Worm (Caenorhabditis elegans) whole organism, midembryonic: Measurements from ENCODE around the gene jmjd-3.2.

Experiments
- T22C8.4 ChIP-seq: fragments of 200-800 bp; sonication (Bioruptor generic); IDR thresholded peaks from 2 replicates; pipeline ENCODE4 v1.3.6; 2022; ENCODE audit warnings: missing genetic modification characterization, missing compliant biosample characterization
- cog-1 ChIP-seq: sonication (generic microtip); optimal IDR thresholded peaks from 2 replicates; lab custom pipeline; 2016; ENCODE audit warnings: missing genetic modification characterization, missing compliant biosample characterization
- flt-1 ChIP-seq: fragments of 200-800 bp; sonication (Bioruptor generic); IDR thresholded peaks from 2 replicates; pipeline ENCODE4 v1.3.6; 2022; ENCODE audit warnings: missing genetic modification characterization, missing compliant biosample characterization
- klf-2 ChIP-seq: fragments of 200-800 bp; sonication (Bioruptor generic); conservative IDR thresholded peaks from 2 replicates; pipeline ENCODE4 v1.3.6; 2022; ENCODE audit warnings: missing genetic modification reagents, missing genetic modification characterization, missing compliant biosample characterization
- med-1 ChIP-seq: sonication (generic microtip); optimal IDR thresholded peaks from 2 replicates; lab custom pipeline; 2017; ENCODE audit warnings: missing genetic modification characterization, mild to moderate bottlenecking, missing compliant biosample characterization, antibody characterized with exemption, missing genetic modification reagents; ENCODE audit not compliant: insufficient read depth
- ref-1 ChIP-seq: fragments of 200-800 bp; sonication (Bioruptor generic); conservative IDR thresholded peaks from 2 replicates; pipeline ENCODE4 v1.3.6; 2022; ENCODE audit warnings: missing genetic modification reagents, missing genetic modification characterization, missing compliant biosample characterization
- tab-1 ChIP-seq: fragments of 200-800 bp; sonication (Bioruptor generic); IDR thresholded peaks from 2 replicates; pipeline ENCODE4 v1.3.6; 2022; ENCODE audit warnings: missing genetic modification characterization, missing compliant biosample characterization
- ztf-23 ChIP-seq: fragments of 200-800 bp; sonication (Bioruptor generic); IDR thresholded peaks from 2 replicates; pipeline ENCODE4 v1.3.6; 2022; ENCODE audit warnings: missing genetic modification reagents, missing genetic modification characterization, missing compliant biosample characterization
- ztf-29 ChIP-seq: fragments of 200-800 bp; sonication (Bioruptor generic); IDR thresholded peaks from 2 replicates; pipeline ENCODE4 v1.3.6; 2022; ENCODE audit warnings: missing genetic modification reagents, missing genetic modification characterization, missing compliant biosample characterization

Gene jmjd-3.2

ce11 chrX:14428052-14428451 is 20.0 kb upstream of the jmjd-3.2 start, which contains the start of gene F23D12.1:
Gene F23D12.1, minus strand, starts transcription at chrX:14428152.
- TF ChIP-seq ztf-29 (GFP tag; lab: Robert Waterston, UW) (no peak), tab-1 (GFP tag; lab: Robert Waterston, UW) (no peak), flt-1 (GFP tag; lab: Robert Waterston, UW) (no peak), ref-1 (GFP tag; lab: Robert Waterston, UW) (no peak), med-1 (GFP tag; lab: Kevin White, UChicago) (no peak), klf-2 (GFP tag; lab: Robert Waterston, UW) (no peak), ztf-23 (GFP tag; lab: Robert Waterston, UW) (no peak), T22C8.4 (GFP tag; lab: Robert Waterston, UW) (no peak), cog-1 (tag; lab: Kevin White, UChicago) (no peak)

ce11 chrX:14430436-14430835 is 17.6 kb upstream of the jmjd-3.2 start:
- no peak for TF ChIP-seq med-1 (GFP tag; lab: Kevin White, UChicago)
- no peak for TF ChIP-seq flt-1 (GFP tag; lab: Robert Waterston, UW)
- TF ChIP-seq ztf-29 (GFP tag; lab: Robert Waterston, UW): no peak
- no peak for TF ChIP-seq klf-2 (GFP tag; lab: Robert Waterston, UW)
- no peak for TF ChIP-seq cog-1 (tag; lab: Kevin White, UChicago)
- no peak for TF ChIP-seq ztf-23 (GFP tag; lab: Robert Waterston, UW)
- no peak for TF ChIP-seq tab-1 (GFP tag; lab: Robert Waterston, UW)
- no peak for TF ChIP-seq T22C8.4 (GFP tag; lab: Robert Waterston, UW)
- TF ChIP-seq ref-1 (GFP tag; lab: Robert Waterston, UW): no peak

ce11 chrX:14435648-14436155 is 12.3 kb upstream of the jmjd-3.2 start:
- TF ChIP-seq flt-1 (GFP tag; lab: Robert Waterston, UW) (no peak), tab-1 (GFP tag; lab: Robert Waterston, UW) (no peak)

- TF ChIP-seq cog-1 (tag; lab: Kevin White, UChicago) (no peak), ztf-23 (GFP tag; lab: Robert Waterston, UW) (no peak), flt-1 (GFP tag; lab: Robert Waterston, UW) (no peak), ztf-29 (GFP tag; lab: Robert Waterston, UW) (no peak), ref-1 (GFP tag; lab: Robert Waterston, UW) (no peak), med-1 (GFP tag; lab: Kevin White, UChicago) (no peak)
Observed at ce11 chrX:14442321-14442720, 5.7 kb upstream of the jmjd-3.2 start, which contains the start of gene F23D12.3. Gene F23D12.3, plus strand, starts transcription at chrX:14442621.

ce11 chrX:14444701-14445100 is 3.3 kb upstream of the jmjd-3.2 start, which contains the start of gene F23D12.4:
Gene F23D12.4, plus strand, starts transcription at chrX:14445001.
- TF ChIP-seq klf-2 (GFP tag; lab: Robert Waterston, UW) (no peak), ref-1 (GFP tag; lab: Robert Waterston, UW) (no peak), ztf-23 (GFP tag; lab: Robert Waterston, UW) (no peak)

ce11 chrX:14447498-14447897 is 512 bp upstream of the jmjd-3.2 start:
- TF ChIP-seq T22C8.4 (GFP tag; lab: Robert Waterston, UW): no peak
- no peak for TF ChIP-seq klf-2 (GFP tag; lab: Robert Waterston, UW)
- no peak for TF ChIP-seq tab-1 (GFP tag; lab: Robert Waterston, UW)
- no peak for TF ChIP-seq flt-1 (GFP tag; lab: Robert Waterston, UW)
- no peak for TF ChIP-seq cog-1 (tag; lab: Kevin White, UChicago)
- TF ChIP-seq ztf-23 (GFP tag; lab: Robert Waterston, UW): no peak
- TF ChIP-seq ztf-29 (GFP tag; lab: Robert Waterston, UW): no peak
- TF ChIP-seq ref-1 (GFP tag; lab: Robert Waterston, UW): no peak
- no peak for TF ChIP-seq med-1 (GFP tag; lab: Kevin White, UChicago)

- TF ChIP-seq T22C8.4 (GFP tag; lab: Robert Waterston, UW) (no peak), klf-2 (GFP tag; lab: Robert Waterston, UW) (no peak), med-1 (GFP tag; lab: Kevin White, UChicago) (no peak), flt-1 (GFP tag; lab: Robert Waterston, UW) (no peak), cog-1 (tag; lab: Kevin White, UChicago) (no peak), tab-1 (GFP tag; lab: Robert Waterston, UW) (no peak), ref-1 (GFP tag; lab: Robert Waterston, UW) (no peak), ztf-29 (GFP tag; lab: Robert Waterston, UW) (no peak), ztf-23 (GFP tag; lab: Robert Waterston, UW) (no peak)
Observed at ce11 chrX:14453735-14454134, 5.7 kb downstream of the jmjd-3.2 start, which contains the start of gene F23D12.7. Gene F23D12.7, minus strand, starts transcription at chrX:14453835.

- no peak for TF ChIP-seq flt-1 (GFP tag; lab: Robert Waterston, UW)
- no peak for TF ChIP-seq klf-2 (GFP tag; lab: Robert Waterston, UW)
- no peak for TF ChIP-seq med-1 (GFP tag; lab: Kevin White, UChicago)
- TF ChIP-seq tab-1 (GFP tag; lab: Robert Waterston, UW): no peak
- TF ChIP-seq ref-1 (GFP tag; lab: Robert Waterston, UW): no peak
- no peak for TF ChIP-seq T22C8.4 (GFP tag; lab: Robert Waterston, UW)
- TF ChIP-seq ztf-29 (GFP tag; lab: Robert Waterston, UW): no peak
- no peak for TF ChIP-seq ztf-23 (GFP tag; lab: Robert Waterston, UW)
- TF ChIP-seq cog-1 (tag; lab: Kevin White, UChicago): no peak
Observed at ce11 chrX:14455419-14455818, 7.4 kb downstream of the jmjd-3.2 start, which contains the start of gene Y66C5A.1. Gene Y66C5A.1, minus strand, starts transcription at chrX:14455519.

ce11 chrX:14460412-14460811 is 12.4 kb downstream of the jmjd-3.2 start, which contains the start of gene Y66C5A.2:
Gene Y66C5A.2, plus strand, starts transcription at chrX:14460712.
- TF ChIP-seq ztf-23 (GFP tag; lab: Robert Waterston, UW) (no peak), klf-2 (GFP tag; lab: Robert Waterston, UW) (no peak), tab-1 (GFP tag; lab: Robert Waterston, UW) (no peak), med-1 (GFP tag; lab: Kevin White, UChicago) (no peak), flt-1 (GFP tag; lab: Robert Waterston, UW) (no peak), ref-1 (GFP tag; lab: Robert Waterston, UW) (no peak), cog-1 (tag; lab: Kevin White, UChicago) (no peak), ztf-29 (GFP tag; lab: Robert Waterston, UW) (no peak), T22C8.4 (GFP tag; lab: Robert Waterston, UW) (no peak)
